Fruit fly (Drosophila melanogaster): ENCODE measurements around the gene Tspo.

Tspo gene

DNA sequence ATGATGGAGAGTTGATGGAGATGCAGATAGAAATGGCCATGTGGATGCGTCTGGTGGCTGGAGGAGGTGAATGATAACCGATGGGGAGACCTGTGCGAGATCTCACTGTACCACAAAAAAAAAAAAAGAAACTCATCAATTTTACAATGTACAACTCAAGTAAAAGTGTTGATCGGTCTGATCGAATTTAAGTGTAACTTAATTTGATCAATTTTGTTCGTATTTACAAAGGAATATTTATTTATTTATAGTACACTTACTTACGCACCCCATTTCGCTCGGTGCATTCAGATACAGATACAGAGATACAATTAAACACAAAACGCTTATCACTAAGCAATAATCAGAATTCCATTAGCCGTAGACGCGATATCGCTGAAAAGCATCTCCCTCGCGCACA lies 36.7 kb upstream of the Tspo start (continued):
- TF ChIP-seq CG3032 (tag; optimal IDR thresholded peaks at IDR 0.05) (peak; percentile 19), CG15336 (GFP tag; IDR thresholded peaks at IDR 0.05) (peak; percentile 48), Ets21C (GFP tag; optimal IDR thresholded peaks at IDR 0.05) (peak; percentile 30), Gug (GFP tag; IDR thresholded peaks at IDR 0.05) (0 out of 2 replicates have a peak, but pooled peaks have one; percentile 22), CG1621 (tag; optimal IDR thresholded peaks at IDR 0.05) (no peak), CG11902 (GFP tag; optimal IDR thresholded peaks at IDR 0.05) (no peak), Met (GFP tag; optimal IDR thresholded peaks at IDR 0.05) (peak; percentile 62), svp (GFP tag) (no peak), Eip78C (GFP tag) (peak; percentile 82), fkh (GFP tag; optimal IDR thresholded peaks at IDR 0.05) (no peak), Sox102F (GFP tag; optimal IDR thresholded peaks at IDR 0.05) (peak; percentile 50), CG6163 (GFP tag; IDR thresholded peaks at IDR 0.05) (peak; percentile 55; the same call in 1 of the 3 replicates), achi (GFP tag; optimal IDR thresholded peaks at IDR 0.05) (peak; percentile 24), vri (GFP tag; optimal IDR thresholded peaks at IDR 0.05) (no peak), CG31627 (GFP tag; optimal IDR thresholded peaks at IDR 0.05) (peak; percentile 45), CG10669 (GFP tag; optimal IDR thresholded peaks at IDR 0.05) (peak; percentile 36)

DNA sequence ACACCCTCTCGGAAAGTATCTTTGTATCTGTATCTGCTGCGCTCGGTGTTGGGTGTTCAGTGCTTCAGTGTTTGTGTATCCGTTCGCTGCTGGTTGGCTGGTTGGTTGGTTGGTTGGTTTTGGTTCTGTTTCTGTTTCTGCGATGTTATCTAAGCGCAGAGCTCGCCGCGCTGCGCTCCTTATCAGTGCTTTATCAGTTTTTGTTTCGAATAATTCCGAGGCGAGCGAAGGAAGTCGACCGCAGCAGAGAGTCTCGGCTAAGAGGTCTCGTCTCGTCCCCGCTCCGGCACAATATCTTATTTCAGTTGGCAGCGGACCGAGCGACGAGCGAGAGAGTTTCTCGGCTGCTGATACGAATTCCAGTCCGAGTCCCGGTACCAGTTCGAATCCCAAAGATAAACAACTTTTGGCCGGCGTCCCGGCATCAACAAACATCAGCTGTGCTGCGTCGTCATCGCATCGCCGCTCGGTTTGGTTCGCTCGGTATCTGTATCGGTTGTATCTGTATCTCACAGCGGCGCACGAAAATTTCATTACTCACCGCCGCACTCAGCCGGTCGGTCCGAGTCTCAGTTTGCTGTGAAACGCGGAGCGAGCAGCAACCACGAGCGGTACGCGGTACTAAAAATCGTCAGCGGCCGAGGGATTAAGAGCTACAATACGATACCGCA lies 36.1 kb upstream of the Tspo start:
- TF ChIP-seq achi (GFP tag; optimal IDR thresholded peaks at IDR 0.05) (peak; percentile 8), CG8119 (GFP tag; IDR thresholded peaks at IDR 0.05) (peak; percentile 39; the same call in 2 of the 3 replicates), eg (GFP tag; IDR thresholded peaks at IDR 0.05) (peak; percentile 51; the same call in 1 of the 3 replicates), CG3032 (tag; optimal IDR thresholded peaks at IDR 0.05) (no peak), CG3919 (GFP tag; optimal IDR thresholded peaks at IDR 0.05) (peak; percentile 21), Sox102F (GFP tag; optimal IDR thresholded peaks at IDR 0.05) (peak; percentile 67), OdsH (GFP tag; optimal IDR thresholded peaks at IDR 0.05) (no peak), vri (GFP tag; optimal IDR thresholded peaks at IDR 0.05) (peak; percentile 1), CG6163 (GFP tag; IDR thresholded peaks at IDR 0.05) (peak; percentile 31), Ets21C (GFP tag; optimal IDR thresholded peaks at IDR 0.05) (no peak), CG34406 (GFP tag; optimal IDR thresholded peaks at IDR 0.05) (peak; percentile 19), CG10631 (GFP tag; optimal IDR thresholded peaks at IDR 0.05) (no peak), CG15336 (GFP tag; IDR thresholded peaks at IDR 0.05) (peak; percentile 27; the same call in 1 of the 2 replicates), Eip78C (GFP tag) (peak; percentile 55), CG6276 (GFP tag; optimal IDR thresholded peaks at IDR 0.05) (peak; percentile 22), net (GFP tag; optimal IDR thresholded peaks at IDR 0.05) (peak; percentile 34), ss (GFP tag; optimal IDR thresholded peaks at IDR 0.05) (peak; percentile 21 to 51), Hr39 (GFP tag; optimal IDR thresholded peaks at IDR 0.05) (no peak), Lpt (GFP tag; optimal IDR thresholded peaks at IDR 0.05) (peak; percentile 5), CG11294 (GFP tag; IDR thresholded peaks at IDR 0.05) (no peak), CG1621 (tag; optimal IDR thresholded peaks at IDR 0.05) (no peak), CG11902 (GFP tag; optimal IDR thresholded peaks at IDR 0.05) (no peak), CG6808 (GFP tag; optimal IDR thresholded peaks at IDR 0.05) (no peak), Sox14 (GFP tag; optimal IDR thresholded peaks at IDR 0.05) (peak; percentile 40), fkh (GFP tag; optimal IDR thresholded peaks at IDR 0.05) (peak; percentile 93), cyc (GFP tag; optimal IDR thresholded peaks at IDR 0.05) (no peak), CG9139 (GFP tag; optimal IDR thresholded peaks at IDR 0.05) (peak; percentile 34), topi (GFP tag; optimal IDR thresholded peaks at IDR 0.05) (peak; percentile 27), CG16779 (tag; optimal IDR thresholded peaks at IDR 0.05) (peak; percentile 36), dac (GFP tag; optimal IDR thresholded peaks at IDR 0.05) (no peak), Eip93F (GFP tag; optimal IDR thresholded peaks at IDR 0.05) (no peak), CG6854 (GFP tag; optimal IDR thresholded peaks at IDR 0.05) (peak; percentile 83), salr (GFP tag; optimal IDR thresholded peaks at IDR 0.05) (no peak), Blimp-1 (GFP tag; optimal IDR thresholded peaks at IDR 0.05) (peak; percentile 5), Met (GFP tag; optimal IDR thresholded peaks at IDR 0.05) (peak; percentile 12), lz (GFP tag; optimal IDR thresholded peaks at IDR 0.05) (peak; percentile 18), svp (GFP tag) (peak; percentile 81), CG10669 (GFP tag; optimal IDR thresholded peaks at IDR 0.05) (peak; percentile 14), Eip75B (GFP tag; optimal IDR thresholded peaks at IDR 0.05) (peak; percentile 43)
